Fruit fly (Drosophila melanogaster): ENCODE results near the gene CG15601.
A peak's percentile ranks its signal among the peaks of the same experiment; 100 is the strongest.

The CG15601 gene

DNA sequence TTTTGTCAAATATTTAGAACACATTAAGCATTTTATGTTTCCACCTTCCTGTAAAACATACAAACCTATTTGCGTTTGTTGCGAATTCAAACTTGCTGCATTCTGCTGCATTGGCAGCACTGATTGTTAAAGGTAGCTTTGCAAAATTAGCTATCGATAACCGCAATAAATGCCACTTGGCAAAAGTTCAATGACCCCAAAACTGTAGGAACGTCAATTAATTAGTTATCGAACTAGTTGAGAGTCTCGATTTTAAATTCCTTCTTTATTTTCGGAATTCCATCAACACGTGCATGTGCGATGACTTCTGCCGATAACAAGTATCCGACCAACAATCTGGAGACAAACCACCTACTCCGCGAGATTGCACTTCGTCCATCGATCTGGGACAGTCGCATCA is 48.2 kb upstream of the CG15601 start, which contains the start of gene CG8119:
Gene CG8119, plus strand, starts transcription at position 301 of the 400 bp plus-strand sequence.
- TF ChIP-seq Ets65A (GFP tag), result peak; percentile 65
- no peak for TF ChIP-seq vvl (GFP tag; IDR thresholded peaks at IDR 0.05)

DNA sequence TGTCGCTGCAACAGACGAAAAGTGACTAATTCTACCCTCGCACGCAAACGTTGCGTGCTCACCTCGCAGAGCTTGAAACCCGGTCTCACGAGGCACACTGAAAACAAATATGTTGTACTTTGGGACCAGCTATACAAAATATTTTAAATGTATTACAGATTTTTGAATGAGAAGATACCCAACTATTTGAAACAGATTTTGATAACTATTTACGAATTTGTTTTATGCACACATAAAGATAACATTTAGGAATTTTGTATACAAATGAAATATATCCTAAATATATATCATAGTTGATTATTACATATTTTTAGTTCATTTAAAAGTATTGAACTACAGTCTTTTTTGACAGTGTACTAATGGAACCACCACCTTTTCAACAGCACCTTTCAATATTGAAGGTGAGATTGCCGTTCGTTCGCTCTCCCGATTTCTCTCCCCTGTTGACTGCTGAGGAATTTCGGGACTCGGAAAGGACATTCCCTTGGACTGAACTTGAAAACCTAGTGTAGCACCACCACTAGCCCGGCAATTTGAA is 39.4 kb upstream of the CG15601 start, which contains the start of gene CG15646:
Gene CG15646, minus strand, starts transcription at position 4 of the 538 bp plus-strand sequence.
- TF ChIP-seq Blimp-1 (GFP tag; optimal IDR thresholded peaks at IDR 0.05) (peak; percentile 75), CG14965 (GFP tag; optimal IDR thresholded peaks at IDR 0.05; ENCODE audit: borderline replicate concordance) (no peak), CG17568 (GFP tag; optimal IDR thresholded peaks at IDR 0.05) (no peak), kni (GFP tag; optimal IDR thresholded peaks at IDR 0.05) (no peak), CG15073 (GFP tag; optimal IDR thresholded peaks at IDR 0.05) (no peak), CG31224 (GFP tag; IDR thresholded peaks at IDR 0.05) (no peak), CG11093 (GFP tag; IDR thresholded peaks at IDR 0.05) (0 out of 3 replicates have a peak, but pooled peaks have one; percentile 44), CG16779 (GFP tag; IDR thresholded peaks at IDR 0.05) (no peak), Elba2 (GFP tag; optimal IDR thresholded peaks at IDR 0.05) (peak; percentile 21), CG1832 (GFP tag; optimal IDR thresholded peaks at IDR 0.05) (no peak), Pdp1 (GFP tag; optimal IDR thresholded peaks at IDR 0.05) (no peak), NFAT (GFP tag; IDR thresholded peaks at IDR 0.05) (0 out of 2 replicates have a peak, but pooled peaks have one; percentile 6), odd (GFP tag; optimal IDR thresholded peaks at IDR 0.05) (peak; percentile 65), Usf (GFP tag; optimal IDR thresholded peaks at IDR 0.05) (peak; percentile 51), TFAM (GFP tag; optimal IDR thresholded peaks at IDR 0.05) (peak; percentile 14), Adf1 (GFP tag; IDR thresholded peaks at IDR 0.05) (no peak), jing (GFP tag; optimal IDR thresholded peaks at IDR 0.05) (no peak), row (GFP tag; IDR thresholded peaks at IDR 0.05) (peak; percentile 74), Hr39 (optimal IDR thresholded peaks at IDR 0.05) (no peak), CG3065 (GFP tag; optimal IDR thresholded peaks at IDR 0.05) (no peak), gcm (GFP tag; optimal IDR thresholded peaks at IDR 0.05) (peak; percentile 82), CG2875 (GFP tag; optimal IDR thresholded peaks at IDR 0.05) (peak; percentile 57), CG10543 (GFP tag; optimal IDR thresholded peaks at IDR 0.05) (no peak), sisA (GFP tag; IDR thresholded peaks at IDR 0.05) (peak; percentile 46), trh (GFP tag; optimal IDR thresholded peaks at IDR 0.05) (peak; percentile 15), CG4820 (GFP tag; optimal IDR thresholded peaks at IDR 0.05) (peak; percentile 68), hb (GFP tag; IDR thresholded peaks at IDR 0.05; ENCODE audit: partially characterized antibody) (no peak), CG7271 (tag; optimal IDR thresholded peaks at IDR 0.05) (peak; percentile 76), Med (GFP tag) (no peak), tna (GFP tag; IDR thresholded peaks at IDR 0.05; ENCODE audit: partially characterized antibody) (no peak), CG30431 (GFP tag; optimal IDR thresholded peaks at IDR 0.05) (peak; percentile 25), luna (GFP tag; optimal IDR thresholded peaks at IDR 0.05) (no peak), CG12219 (GFP tag; optimal IDR thresholded peaks at IDR 0.05) (peak; percentile 47), amos (GFP tag; IDR thresholded peaks at IDR 0.05; ENCODE audit: partially characterized antibody) (no peak), usp (GFP tag; optimal IDR thresholded peaks at IDR 0.05) (no peak), pho (GFP tag; optimal IDR thresholded peaks at IDR 0.05) (no peak), croc (GFP tag; conservative IDR thresholded peaks at IDR 0.05) (peak; percentile 75), tin (GFP tag; optimal IDR thresholded peaks at IDR 0.05) (peak; percentile 66), Fer1 (GFP tag; optimal IDR thresholded peaks at IDR 0.05) (no peak), Dref (GFP tag; IDR thresholded peaks at IDR 0.05) (no peak), CG4617 (GFP tag; optimal IDR thresholded peaks at IDR 0.05; ENCODE audit: borderline replicate concordance) (peak; percentile 6), Awh (GFP tag; IDR thresholded peaks at IDR 0.05) (peak; percentile 34; the same call in 1 of the 2 replicates), CG13296 (GFP tag; optimal IDR thresholded peaks at IDR 0.05) (peak; percentile 8), Bteb2 (GFP tag; optimal IDR thresholded peaks at IDR 0.05) (no peak), tup (GFP tag; optimal IDR thresholded peaks at IDR 0.05) (no peak), Poxn (GFP tag; IDR thresholded peaks at IDR 0.05) (no peak), CG9932 (GFP tag; IDR thresholded peaks at IDR 0.05) (no peak)

All from whole organism, embryonic.